Worm (Caenorhabditis elegans) whole organism, early embryonic: ENCODE measurements around the gene F42C5.4.

Source experiments
- B0310.2 ChIP-seq: sonication (generic microtip); optimal IDR thresholded peaks from 2 replicates; lab custom pipeline; 2016; ENCODE audit warnings: mild to moderate bottlenecking, missing genetic modification characterization, missing compliant biosample characterization
- F13C5.2 ChIP-seq: sonication (generic microtip); optimal IDR thresholded peaks from 2 replicates; lab custom pipeline; 2017; ENCODE audit warnings: mild to moderate bottlenecking, missing genetic modification characterization, inconsistent platforms, missing compliant biosample characterization
- ama-1 ChIP-seq: fragments of 150-350 bp; optimal IDR thresholded peaks from 2 replicates; lab custom pipeline; 2014
- ceh-13 ChIP-seq: fragments of 200-800 bp; sonication (Bioruptor generic); optimal IDR thresholded peaks from 2 replicates; lab custom pipeline; 2018; ENCODE audit warnings: mild to moderate bottlenecking, missing genetic modification characterization, missing compliant biosample characterization
- ets-7 ChIP-seq: sonication (generic microtip); optimal IDR thresholded peaks from 2 replicates; lab custom pipeline; 2016; ENCODE audit warnings: missing genotype, missing genetic modification characterization, missing compliant biosample characterization
- flt-1 ChIP-seq: fragments of 200-800 bp; sonication (Bioruptor generic); IDR thresholded peaks from 2 replicates; pipeline ENCODE4 v1.3.6; 2022; ENCODE audit warnings: missing genetic modification characterization, missing compliant biosample characterization
- hmbx-1 ChIP-seq: sonication (generic microtip); optimal IDR thresholded peaks from 2 replicates; lab custom pipeline; 2016; ENCODE audit warnings: mild to moderate bottlenecking, missing genetic modification characterization, missing compliant biosample characterization
- hnd-1 ChIP-seq: sonication (generic microtip); optimal IDR thresholded peaks from 2 replicates; lab custom pipeline; 2016; ENCODE audit warnings: missing genetic modification characterization, missing compliant biosample characterization
- pes-1 ChIP-seq: fragments of 200-800 bp; sonication (Bioruptor generic); IDR thresholded peaks from 2 replicates; pipeline ENCODE4 v1.3.6; 2022; ENCODE audit warnings: missing genetic modification reagents, missing genetic modification characterization, missing compliant biosample characterization
- sea-1 ChIP-seq: fragments of 200-800 bp; sonication (Bioruptor generic); conservative IDR thresholded peaks from 2 replicates; pipeline ENCODE4 v1.3.6; 2022; ENCODE audit warnings: missing genetic modification characterization, missing compliant biosample characterization
- tbx-37 ChIP-seq: fragments of 200-800 bp; sonication (Bioruptor generic); conservative IDR thresholded peaks from 2 replicates; pipeline ENCODE4 v1.3.6; 2022; ENCODE audit warnings: missing genetic modification reagents, missing genetic modification characterization, missing compliant biosample characterization

DNA sequence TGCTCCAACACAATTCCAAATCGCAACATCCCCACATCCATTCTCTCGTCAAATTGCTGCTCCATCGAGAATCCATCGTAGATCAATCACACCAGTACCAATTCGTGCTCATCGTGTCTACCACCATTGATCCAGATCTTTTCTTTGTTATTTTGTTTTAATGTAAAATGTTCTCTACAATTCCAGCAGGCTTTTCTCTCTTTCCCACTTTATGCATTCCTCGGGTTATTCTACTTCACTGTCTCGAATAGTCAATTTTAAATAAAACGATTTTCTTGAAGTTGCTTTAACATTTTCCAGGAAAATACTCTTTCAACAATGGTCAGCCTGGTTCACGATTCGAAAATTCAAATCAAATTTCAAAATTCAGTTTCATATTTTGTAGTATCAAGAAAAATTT, 9.0 kb downstream of the F42C5.4 start, which contains the start of gene C06E4.1:
- no peak for TF ChIP-seq hnd-1 (tag; lab: Kevin White, UChicago)
- no peak for TF ChIP-seq B0310.2
- no peak for TF ChIP-seq pes-1 (GFP tag; lab: Robert Waterston, UW)
- TF ChIP-seq ceh-13 (GFP tag; lab: Kevin White, UChicago) = no peak
- TF ChIP-seq sea-1 = no peak
- no peak for TF ChIP-seq tbx-37 (GFP tag; lab: Robert Waterston, UW)
- no peak for TF ChIP-seq ets-7 (tag; lab: Kevin White, UChicago)
- TF ChIP-seq ama-1 = no peak
- no peak for TF ChIP-seq F13C5.2 (tag; lab: Kevin White, UChicago)
- TF ChIP-seq flt-1 (GFP tag; lab: Robert Waterston, UW) = no peak
- TF ChIP-seq hmbx-1 (tag; lab: Kevin White, UChicago) = no peak
